Worm (Caenorhabditis elegans): ENCODE measurements around the gene F16H6.4.

Gene F16H6.4

DNA sequence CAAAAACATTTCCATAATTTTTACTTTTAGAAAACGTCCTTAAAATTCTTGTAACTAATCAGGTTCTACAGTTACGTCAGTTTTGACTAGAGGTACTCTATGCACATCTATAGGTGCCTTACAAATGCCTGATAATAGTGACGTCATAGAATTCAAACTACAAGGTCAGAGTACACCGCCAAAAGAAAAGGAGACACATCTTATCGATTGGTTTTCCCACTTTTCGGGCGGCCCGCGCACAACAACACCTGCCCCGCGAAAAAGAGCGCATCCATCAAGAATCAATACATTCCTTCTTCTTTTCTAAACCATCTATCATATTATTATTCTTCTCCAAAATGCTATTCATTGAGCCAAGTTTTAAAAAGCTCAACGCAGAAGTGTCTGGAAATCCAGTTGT is 18.9 kb upstream of the F16H6.4 start, which contains the start of gene C31G12.1:
C31G12.1 (plus strand) TSS at position 301 of the 400 bp plus-strand sequence.
- no peak for TF ChIP-seq mec-3 (tag; optimal IDR thresholded peaks at IDR 0.05; ENCODE audit: borderline replicate concordance)
- TF ChIP-seq T23F11.4 (GFP tag; optimal IDR thresholded peaks at IDR 0.05), result no peak
- TF ChIP-seq che-1 (tag; optimal IDR thresholded peaks at IDR 0.05), result no peak
- TF ChIP-seq ref-2 (tag; optimal IDR thresholded peaks at IDR 0.05), result no peak
- TF ChIP-seq unc-42 (tag; optimal IDR thresholded peaks at IDR 0.05), result no peak
- TF ChIP-seq ceh-9 (tag; optimal IDR thresholded peaks at IDR 0.05), result no peak
- no peak for TF ChIP-seq fkh-6 (tag; optimal IDR thresholded peaks at IDR 0.05)
- no peak for TF ChIP-seq hlh-8 (tag; optimal IDR thresholded peaks at IDR 0.05)
- TF ChIP-seq pax-1 (tag; optimal IDR thresholded peaks at IDR 0.05), result no peak
- no peak for TF ChIP-seq pha-2 (tag; optimal IDR thresholded peaks at IDR 0.05)
- no peak for TF ChIP-seq ceh-24 (tag; optimal IDR thresholded peaks at IDR 0.05)
- no peak for TF ChIP-seq madf-2 (tag; optimal IDR thresholded peaks at IDR 0.05)
- no peak for TF ChIP-seq ahr-1 (tag; optimal IDR thresholded peaks at IDR 0.05)
- TF ChIP-seq ceh-34 (tag; optimal IDR thresholded peaks at IDR 0.05), result no peak
- no peak for TF ChIP-seq ama-1 (optimal IDR thresholded peaks at IDR 0.05)

ce11 chrV:18184910-18185309 is 13.6 kb upstream of the F16H6.4 start, which contains the start of gene C31G12.3:
Gene C31G12.3 (plus strand): TSS chrV:18185210.
- TF ChIP-seq sox-2 (GFP tag; IDR thresholded peaks at IDR 0.05), result no peak
- no peak for TF ChIP-seq npax-4 (tag; optimal IDR thresholded peaks at IDR 0.05)
- no peak for TF ChIP-seq dve-1 (tag; optimal IDR thresholded peaks at IDR 0.05)

DNA sequence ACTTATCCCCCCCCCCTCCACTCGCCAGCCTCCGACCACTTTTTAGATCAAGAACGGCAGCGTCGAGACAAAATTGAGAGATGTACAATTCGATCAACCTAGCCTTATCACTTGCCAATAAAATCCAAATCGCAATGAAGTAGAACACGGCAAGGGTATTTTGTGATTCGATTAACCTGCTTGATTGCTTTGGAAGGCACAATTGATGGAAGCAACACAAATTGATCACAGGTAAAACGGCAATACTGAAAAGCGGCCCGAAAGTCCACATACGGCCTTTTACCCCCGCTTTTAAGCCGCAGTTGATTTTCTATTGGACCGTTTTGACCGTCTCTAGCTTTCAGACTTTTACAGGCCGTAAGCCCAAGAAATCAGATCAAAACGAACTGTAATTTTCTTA is 10.2 kb upstream of the F16H6.4 start, which contains the start of gene clec-245:
clec-245 (minus strand) TSS at position 101 of the 400 bp plus-strand sequence.
- no peak for TF ChIP-seq elt-4 (tag; optimal IDR thresholded peaks at IDR 0.05)
- TF ChIP-seq pqm-1 (tag; optimal IDR thresholded peaks at IDR 0.05), result no peak
- no peak for TF ChIP-seq unc-86 (tag; optimal IDR thresholded peaks at IDR 0.05)
- no peak for TF ChIP-seq dve-1 (tag; optimal IDR thresholded peaks at IDR 0.05)
- no peak for TF ChIP-seq ama-1 (optimal IDR thresholded peaks at IDR 0.05)

DNA sequence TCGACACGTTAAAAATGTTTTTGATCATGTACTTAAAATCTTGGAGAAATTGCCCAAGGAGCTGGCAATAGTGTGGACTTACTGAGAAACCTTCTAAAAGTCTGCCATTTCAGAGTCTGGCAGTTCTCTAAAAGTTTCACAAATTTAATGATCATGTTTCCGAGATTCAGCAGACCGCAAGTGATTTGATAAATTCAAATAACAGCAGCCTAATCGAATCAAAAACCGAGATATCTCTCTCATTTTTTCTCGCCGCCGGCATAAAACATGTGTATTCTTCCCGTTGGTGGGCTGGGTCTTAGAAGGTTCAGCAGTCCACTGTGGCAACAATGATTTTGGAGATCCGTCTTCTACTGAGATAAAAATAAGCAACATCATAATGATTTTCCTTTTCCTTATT is 9.3 kb upstream of the F16H6.4 start, which contains the start of gene clec-246:
clec-246 (plus strand) TSS at position 301 of the 400 bp plus-strand sequence.
- TF ChIP-seq ceh-31 (tag; optimal IDR thresholded peaks at IDR 0.05) (no peak), lin-11 (tag; optimal IDR thresholded peaks at IDR 0.05) (no peak), nhr-232 (tag; optimal IDR thresholded peaks at IDR 0.05) (no peak), che-1 (tag; optimal IDR thresholded peaks at IDR 0.05) (no peak), ceh-19 (GFP tag; optimal IDR thresholded peaks at IDR 0.05) (no peak), pros-1 (tag; optimal IDR thresholded peaks at IDR 0.05) (no peak), ztf-16 (tag; optimal IDR thresholded peaks at IDR 0.05) (no peak), T23F11.4 (GFP tag; optimal IDR thresholded peaks at IDR 0.05) (no peak), hlh-30 (tag; optimal IDR thresholded peaks at IDR 0.05; ENCODE audit: insufficient read depth) (no peak), hlh-6 (tag; optimal IDR thresholded peaks at IDR 0.05) (no peak), F13H6.1 (tag; optimal IDR thresholded peaks at IDR 0.05) (no peak), C08G9.2 (tag; optimal IDR thresholded peaks at IDR 0.05) (no peak), madf-2 (tag; optimal IDR thresholded peaks at IDR 0.05) (no peak), hlh-15 (tag; optimal IDR thresholded peaks at IDR 0.05) (no peak)

- TF ChIP-seq ref-2 (tag; optimal IDR thresholded peaks at IDR 0.05), result no peak
- no peak for TF ChIP-seq ceh-31 (tag; optimal IDR thresholded peaks at IDR 0.05)
- TF ChIP-seq unc-42 (tag; optimal IDR thresholded peaks at IDR 0.05), result no peak
- TF ChIP-seq K09A11.1 (tag; optimal IDR thresholded peaks at IDR 0.05; ENCODE audit: insufficient read depth), result no peak
- TF ChIP-seq ceh-30 (tag; optimal IDR thresholded peaks at IDR 0.05), result no peak
- no peak for TF ChIP-seq ceh-14 (tag; optimal IDR thresholded peaks at IDR 0.05)
- no peak for TF ChIP-seq ceh-9 (tag; optimal IDR thresholded peaks at IDR 0.05)
Measured at ce11 chrV:18191128-18191527, 7.4 kb upstream of the F16H6.4 start, which contains the start of gene clec-42. Gene clec-42 (plus strand): TSS chrV:18191412.

Measured in whole organism, late embryonic.